Worm (Caenorhabditis elegans) whole organism, L1 larva: ENCODE data around the gene srh-212.
A peak's percentile ranks its signal among the peaks of the same experiment; 100 is the strongest.

ENCODE experiments used
- ceh-82 ChIP-seq, 3 experiments: fragments of 150-350 bp in 1 of 3; sonication (generic microtip) in 2 of 3; optimal IDR thresholded peaks; 2 replicates each; lab custom pipeline; 2014 to 2017; ENCODE audit warnings: missing biosample characterization in 3 of 3, missing genetic modification characterization in 3 of 3
- nhr-11 ChIP-seq: fragments of 150-350 bp; optimal IDR thresholded peaks from 2 replicates; lab custom pipeline; 2014; ENCODE audit warnings: missing biosample characterization, missing genetic modification characterization
- pqm-1 ChIP-seq: sonication (generic microtip); optimal IDR thresholded peaks from 3 replicates; lab custom pipeline; 2017; ENCODE audit warnings: missing biosample characterization, missing genetic modification characterization
- unc-62 ChIP-seq: fragments of 150-350 bp; optimal IDR thresholded peaks from 2 replicates; lab custom pipeline; 2014; ENCODE audit warnings: missing biosample characterization, missing genetic modification reagents, missing genetic modification characterization
- unc-86 ChIP-seq: sonication (generic microtip); optimal IDR thresholded peaks from 2 replicates; lab custom pipeline; 2016; ENCODE audit warnings: missing genetic modification characterization, missing compliant biosample characterization

DNA sequence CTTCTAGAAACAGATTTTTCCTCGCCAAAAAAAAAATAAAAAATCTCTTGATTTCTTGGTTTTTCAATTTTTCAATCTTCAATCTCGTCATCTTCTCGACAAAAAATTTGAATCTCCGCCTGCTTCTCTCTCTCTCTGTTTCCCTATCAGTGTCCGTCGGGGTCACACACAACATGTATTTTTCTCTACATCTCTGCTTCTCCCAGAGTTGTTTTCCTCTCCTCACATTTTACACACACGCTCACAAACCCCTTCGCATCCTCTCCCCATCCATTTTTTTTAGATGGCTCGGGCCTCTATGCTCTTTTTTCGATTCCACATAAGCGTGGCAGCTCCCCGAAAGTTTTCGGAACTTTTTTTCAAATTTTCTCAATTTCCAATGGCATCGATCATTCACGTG lies 17.2 kb downstream of the srh-212 start:
- TF ChIP-seq unc-86 = no peak
- TF ChIP-seq ceh-82 (tag; optimal IDR thresholded peaks at IDR 0.05; lab: Kevin White, UChicago) = peak in 2 of 3 experiments; percentile 29 to 76
- no peak for TF ChIP-seq nhr-11
- no peak for TF ChIP-seq pqm-1 (tag; lab: Kevin White, UChicago)
- no peak for TF ChIP-seq unc-62 (GFP tag; lab: Kevin White, UChicago)
